Worm (Caenorhabditis elegans) whole organism, young adult: ENCODE results near the gene C05B5.17.
A peak's percentile ranks its signal among the peaks of the same experiment; 100 is the strongest.

ENCODE experiments used
- B0035.1 ChIP-seq: sonication (generic microtip); optimal IDR thresholded peaks from 2 replicates; lab custom pipeline; 2016; ENCODE audit warnings: missing genetic modification characterization, mild to moderate bottlenecking, missing compliant biosample characterization, missing genotype, missing genetic modification reagents
- B0336.3 ChIP-seq: fragments of 200-800 bp; sonication (Bioruptor generic); IDR thresholded peaks from 2 replicates; pipeline ENCODE4 v1.3.6; 2022; ENCODE audit warnings: missing genetic modification characterization, missing compliant biosample characterization
- C06A6.2 ChIP-seq: fragments of 200-800 bp; sonication (Bioruptor generic); conservative IDR thresholded peaks from 2 replicates; pipeline ENCODE4 v1.3.6; 2022; ENCODE audit warnings: missing genetic modification characterization, missing compliant biosample characterization
- C17E4.6 ChIP-seq: fragments of 200-800 bp; sonication (Bioruptor generic); IDR thresholded peaks from 2 replicates; pipeline ENCODE4 v1.3.6; 2022; ENCODE audit warnings: missing genetic modification reagents, missing genetic modification characterization, missing compliant biosample characterization
- F37B4.10 ChIP-seq: fragments of 200-800 bp; sonication (Bioruptor generic); IDR thresholded peaks from 2 replicates; pipeline ENCODE4 v1.3.6; 2022; ENCODE audit warnings: missing genetic modification characterization, missing compliant biosample characterization
- Y56A3A.18 ChIP-seq: fragments of 200-800 bp; sonication (Bioruptor generic); IDR thresholded peaks from 2 replicates; pipeline ENCODE4 v1.3.6; 2022; ENCODE audit warnings: missing genetic modification reagents, missing genetic modification characterization, missing compliant biosample characterization
- atf-7 ChIP-seq: sonication (generic microtip); optimal IDR thresholded peaks from 2 replicates; lab custom pipeline; 2017; ENCODE audit warnings: mild to moderate bottlenecking, missing genetic modification characterization, missing compliant biosample characterization
- athp-1 ChIP-seq: sonication (generic microtip); optimal IDR thresholded peaks from 2 replicates; lab custom pipeline; 2017; ENCODE audit warnings: mild to moderate bottlenecking, missing genetic modification characterization, missing compliant biosample characterization
- cebp-1 ChIP-seq, 2 experiments: fragments of 200-800 bp in 1 of 2; sonication (Bioruptor generic) in 1 of 2; sonication (generic microtip) in 1 of 2; IDR thresholded peaks in 1 of 2; optimal IDR thresholded peaks in 1 of 2; 2 replicates each; pipeline versions ENCODE4 v1.3.6 to Lab custom; 2017 to 2022; ENCODE audit warnings: missing compliant biosample characterization in 2 of 2, missing genetic modification characterization in 2 of 2, mild to moderate bottlenecking in 1 of 2, missing genetic modification reagents in 1 of 2, moderate library complexity in 1 of 2
- cebp-2 ChIP-seq: fragments of 200-800 bp; sonication (Bioruptor generic); IDR thresholded peaks from 2 replicates; pipeline ENCODE4 v1.3.6; 2022; ENCODE audit warnings: missing genetic modification characterization, missing compliant biosample characterization
- ceh-79 ChIP-seq: sonication (generic microtip); optimal IDR thresholded peaks from 2 replicates; lab custom pipeline; 2017; ENCODE audit warnings: mild to moderate bottlenecking, missing genetic modification characterization, missing compliant biosample characterization
- hlh-26 ChIP-seq: fragments of 200-800 bp; sonication (Bioruptor generic); conservative IDR thresholded peaks from 2 replicates; pipeline ENCODE4 v1.3.6; 2022; ENCODE audit warnings: missing genetic modification reagents, missing genetic modification characterization, missing compliant biosample characterization
- hmg-1.2 ChIP-seq: fragments of 200-800 bp; sonication (Bioruptor generic); IDR thresholded peaks from 2 replicates; pipeline ENCODE4 v1.3.6; 2022; ENCODE audit warnings: missing genetic modification reagents, missing genetic modification characterization, missing compliant biosample characterization
- hmg-20 ChIP-seq: fragments of 200-800 bp; sonication (Bioruptor generic); IDR thresholded peaks from 2 replicates; pipeline ENCODE4 v1.3.6; 2022; ENCODE audit warnings: missing genetic modification reagents, missing genetic modification characterization, missing compliant biosample characterization
- let-607 ChIP-seq, 2 experiments: fragments of 200-800 bp in 1 of 2; sonication (Bioruptor generic) in 1 of 2; sonication (generic microtip) in 1 of 2; optimal IDR thresholded peaks; 2 replicates each; lab custom pipeline; 2016 to 2018; ENCODE audit warnings: mild to moderate bottlenecking in 2 of 2, missing compliant biosample characterization in 2 of 2, missing genetic modification characterization in 2 of 2, moderate library complexity in 2 of 2, missing genotype in 1 of 2
- lin-26 ChIP-seq: fragments of 200-800 bp; sonication (Bioruptor generic); IDR thresholded peaks from 2 replicates; pipeline ENCODE4 v1.3.6; 2022; ENCODE audit warnings: missing genetic modification reagents, missing genetic modification characterization, missing compliant biosample characterization
- nhr-27 ChIP-seq: fragments of 200-800 bp; sonication (Bioruptor generic); optimal IDR thresholded peaks from 2 replicates; lab custom pipeline; 2018; ENCODE audit warnings: mild to moderate bottlenecking, missing genetic modification characterization, moderate library complexity, missing compliant biosample characterization
- snpc-3.4 ChIP-seq: sonication (generic microtip); optimal IDR thresholded peaks from 2 replicates; lab custom pipeline; 2017; ENCODE audit warnings: missing genetic modification characterization, mild to moderate bottlenecking, missing compliant biosample characterization, antibody characterized with exemption, moderate library complexity, missing genotype, missing genetic modification reagents
- sptf-2 ChIP-seq: fragments of 200-800 bp; sonication (Bioruptor generic); optimal IDR thresholded peaks from 2 replicates; lab custom pipeline; 2018; ENCODE audit warnings: mild to moderate bottlenecking, missing genetic modification characterization, missing compliant biosample characterization
- zim-3 ChIP-seq: sonication (generic microtip); optimal IDR thresholded peaks from 2 replicates; lab custom pipeline; 2017; ENCODE audit warnings: mild to moderate bottlenecking, missing genetic modification characterization, moderate library complexity, missing compliant biosample characterization

C05B5.17 gene

DNA sequence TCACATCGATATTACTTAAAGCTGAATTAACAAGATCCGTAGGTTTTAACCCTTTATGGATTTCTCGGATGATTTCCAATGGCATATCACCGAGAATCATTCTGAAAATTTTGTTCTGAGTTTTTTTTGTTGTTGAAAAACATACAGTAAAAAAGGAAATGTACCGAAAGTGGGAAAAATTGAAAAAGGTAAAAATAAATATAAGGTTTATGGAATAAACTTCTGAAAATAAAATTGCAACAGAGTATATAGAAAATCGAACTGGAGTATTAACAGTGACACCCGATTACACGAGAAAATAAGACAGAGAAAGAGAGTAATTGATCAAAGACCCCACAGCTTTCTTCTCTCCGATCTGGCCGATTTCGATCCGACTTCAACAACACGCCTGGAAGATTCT lies 47.3 kb downstream of the C05B5.17 start, which contains the start of gene K03H1.11:
K03H1.11 (minus strand) TSS at position 101 of the 400 bp plus-strand sequence.
- TF ChIP-seq let-607 (tag; optimal IDR thresholded peaks at IDR 0.05; lab: Kevin White, UChicago) (no peak), sptf-2 (GFP tag; lab: Kevin White, UChicago) (no peak), cebp-2 (GFP tag; lab: Robert Waterston, UW) (no peak), C17E4.6 (GFP tag; lab: Robert Waterston, UW) (no peak), C06A6.2 (GFP tag; lab: Robert Waterston, UW) (no peak), snpc-3.4 (no peak), nhr-27 (no peak), Y56A3A.18 (GFP tag; lab: Robert Waterston, UW) (no peak), cebp-1 (GFP tag; IDR thresholded peaks at IDR 0.05; lab: Robert Waterston, UW) (no peak), cebp-1 (tag; optimal IDR thresholded peaks at IDR 0.05; lab: Kevin White, UChicago) (no peak), atf-7 (tag; lab: Kevin White, UChicago) (no peak), ceh-79 (tag; lab: Kevin White, UChicago) (no peak), F37B4.10 (GFP tag; lab: Robert Waterston, UW) (no peak), hlh-26 (no peak), hmg-1.2 (no peak), lin-26 (GFP tag; lab: Robert Waterston, UW) (no peak), athp-1 (tag; lab: Kevin White, UChicago) (no peak), hmg-20 (no peak), zim-3 (tag; lab: Kevin White, UChicago) (no peak), B0035.1 (tag; lab: Kevin White, UChicago) (no peak)

- TF ChIP-seq B0336.3 (no peak), hmg-1.2 (peak; percentile 24; the same call in 1 of the 2 replicates)
Measured at ce11 chrIII:9950244-9950643, 48.9 kb downstream of the C05B5.17 start, which contains the start of gene K03H1.13. Gene K03H1.13 (minus strand): TSS chrIII:9950344.
